Fruit fly (Drosophila melanogaster) S2 (cell line): ENCODE data around the gene Sfp93F.

Experiments used
- CG8478 ChIP-seq: fragments of >200 bp; optimal IDR thresholded peaks from 2 replicates; lab custom pipeline; 2018
- CTCF ChIP-seq, 2 experiments: fragments of >200 bp; optimal IDR thresholded peaks; 2 replicates each; lab custom pipeline; 2018

DNA sequence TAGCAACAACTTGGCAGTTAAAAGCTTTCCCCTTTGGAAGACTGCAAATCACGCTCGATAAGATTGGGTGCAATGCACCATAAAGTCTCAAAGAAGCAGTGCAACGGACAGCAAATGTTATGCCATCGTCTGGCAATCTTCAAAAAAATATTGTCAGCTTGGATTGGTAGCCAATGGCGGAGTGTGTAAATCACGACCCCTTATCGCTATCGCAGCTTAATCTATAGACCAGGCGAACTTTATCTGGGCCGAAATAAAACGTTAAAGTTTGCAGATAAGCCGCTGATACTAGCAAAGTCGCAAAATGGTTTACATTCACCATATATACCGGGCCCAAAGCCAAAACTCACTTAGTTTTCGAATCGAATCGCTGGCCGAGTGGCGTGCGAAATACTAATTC is 17.9 kb upstream of the Sfp93F start, which contains the start of gene CG31198:
- TF ChIP-seq CG8478 (no peak), CTCF (optimal IDR thresholded peaks at IDR 0.05; lab: Kevin White, UChicago) (no peak)
